Worm (Caenorhabditis elegans) whole organism, L2 larva: ENCODE data around the gene puf-7.

Source experiments
- C34F6.9 ChIP-seq: fragments of 150-350 bp; optimal IDR thresholded peaks from 2 replicates; lab custom pipeline; 2014; ENCODE audit warnings: missing biosample characterization, missing genetic modification characterization
- F13H6.1 ChIP-seq: sonication (generic microtip); optimal IDR thresholded peaks from 2 replicates; lab custom pipeline; 2016; ENCODE audit warnings: missing genetic modification characterization, missing compliant biosample characterization
- R02D3.7 ChIP-seq: fragments of 150-350 bp; optimal IDR thresholded peaks from 2 replicates; lab custom pipeline; 2014; ENCODE audit warnings: missing biosample characterization, missing genetic modification characterization
- Y55F3AM.14 ChIP-seq: fragments of 200-800 bp; sonication (Bioruptor generic); optimal IDR thresholded peaks from 2 replicates; lab custom pipeline; 2018; ENCODE audit warnings: mild to moderate bottlenecking, missing genetic modification characterization, missing compliant biosample characterization
- aly-2 ChIP-seq: fragments of 150-350 bp; optimal IDR thresholded peaks from 2 replicates; lab custom pipeline; 2014; ENCODE audit warnings: missing biosample characterization, missing genetic modification characterization
- ama-1 ChIP-seq: fragments of 150-350 bp; optimal IDR thresholded peaks from 2 replicates; lab custom pipeline; 2018; ENCODE audit warnings: inconsistent platforms
- ceh-16 ChIP-seq: fragments of 150-350 bp; optimal IDR thresholded peaks from 2 replicates; lab custom pipeline; 2014; ENCODE audit warnings: missing biosample characterization, missing genetic modification characterization
- ceh-82 ChIP-seq: fragments of 150-350 bp; optimal IDR thresholded peaks from 2 replicates; lab custom pipeline; 2014; ENCODE audit warnings: missing biosample characterization, missing genetic modification characterization
- crh-2 ChIP-seq: sonication (generic microtip); optimal IDR thresholded peaks from 2 replicates; lab custom pipeline; 2017; ENCODE audit warnings: missing biosample characterization, missing genetic modification characterization
- dmd-4 ChIP-seq: sonication (generic microtip); optimal IDR thresholded peaks from 2 replicates; lab custom pipeline; 2017; ENCODE audit warnings: missing biosample characterization, missing genetic modification characterization
- egl-27 ChIP-seq: sonication (generic microtip); optimal IDR thresholded peaks from 3 replicates; lab custom pipeline; 2017; ENCODE audit warnings: missing biosample characterization, missing genetic modification reagents, missing genetic modification characterization
- elt-3 ChIP-seq: sonication (generic microtip); optimal IDR thresholded peaks from 2 replicates; lab custom pipeline; 2017; ENCODE audit warnings: missing biosample characterization, missing genetic modification characterization
- fos-1 ChIP-seq: fragments of 150-350 bp; optimal IDR thresholded peaks from 2 replicates; lab custom pipeline; 2014; ENCODE audit warnings: missing biosample characterization, missing genetic modification characterization
- lin-11 ChIP-seq: fragments of 150-350 bp; sonication (generic microtip); optimal IDR thresholded peaks from 2 replicates; lab custom pipeline; 2014; ENCODE audit warnings: missing biosample characterization, missing genetic modification characterization, inconsistent platforms, mixed read lengths
- lin-13 ChIP-seq: fragments of 150-350 bp; optimal IDR thresholded peaks from 2 replicates; lab custom pipeline; 2014; ENCODE audit warnings: missing biosample characterization, missing genetic modification reagents, missing genetic modification characterization
- lsy-2 ChIP-seq, 2 experiments: fragments of 150-350 bp in 1 of 2; sonication (generic microtip) in 1 of 2; optimal IDR thresholded peaks; 2 replicates each; lab custom pipeline; 2014 to 2017; ENCODE audit warnings: missing biosample characterization in 2 of 2, missing genetic modification characterization in 2 of 2
- mab-5 ChIP-seq: fragments of 150-350 bp; optimal IDR thresholded peaks from 2 replicates; lab custom pipeline; 2014; ENCODE audit warnings: missing biosample characterization, missing genetic modification characterization
- mbf-1 ChIP-seq: sonication (generic microtip); optimal IDR thresholded peaks from 2 replicates; lab custom pipeline; 2017; ENCODE audit warnings: missing biosample characterization, missing genetic modification characterization
- mdl-1 ChIP-seq, 2 experiments: fragments of 150-350 bp in 1 of 2; sonication (generic microtip) in 1 of 2; optimal IDR thresholded peaks; 2 replicates each; lab custom pipeline; 2017; ENCODE audit warnings: missing biosample characterization in 2 of 2, missing genetic modification characterization in 2 of 2
- nhr-12 ChIP-seq: fragments of 150-350 bp; optimal IDR thresholded peaks from 2 replicates; lab custom pipeline; 2014; ENCODE audit warnings: missing biosample characterization, missing genetic modification characterization
- nhr-129 ChIP-seq: fragments of 150-350 bp; optimal IDR thresholded peaks from 2 replicates; lab custom pipeline; 2014; ENCODE audit warnings: missing biosample characterization, missing genetic modification characterization
- nhr-21 ChIP-seq: fragments of 150-350 bp; optimal IDR thresholded peaks from 2 replicates; lab custom pipeline; 2014; ENCODE audit warnings: missing biosample characterization, missing genetic modification characterization
- nhr-23 ChIP-seq: fragments of 150-350 bp; optimal IDR thresholded peaks from 2 replicates; lab custom pipeline; 2014; ENCODE audit warnings: missing biosample characterization, missing genetic modification reagents, missing genetic modification characterization
- nhr-237 ChIP-seq: fragments of 150-350 bp; optimal IDR thresholded peaks from 2 replicates; lab custom pipeline; 2014; ENCODE audit warnings: missing biosample characterization, missing genetic modification characterization
- nhr-25 ChIP-seq: fragments of 150-350 bp; sonication (generic microtip); optimal IDR thresholded peaks from 3 replicates; lab custom pipeline; 2014; ENCODE audit warnings: missing biosample characterization, missing genetic modification characterization
- nhr-77 ChIP-seq: fragments of 150-350 bp; optimal IDR thresholded peaks from 2 replicates; lab custom pipeline; 2014; ENCODE audit warnings: missing biosample characterization, missing genetic modification characterization
- peb-1 ChIP-seq: fragments of 150-350 bp; optimal IDR thresholded peaks from 2 replicates; lab custom pipeline; 2014; ENCODE audit warnings: missing biosample characterization, missing genetic modification characterization
- sem-4 ChIP-seq: fragments of 150-350 bp; optimal IDR thresholded peaks from 2 replicates; lab custom pipeline; 2014; ENCODE audit warnings: missing biosample characterization, missing genetic modification reagents, missing genetic modification characterization
- skn-1 ChIP-seq: sonication (generic microtip); optimal IDR thresholded peaks from 2 replicates; lab custom pipeline; 2017; ENCODE audit warnings: missing biosample characterization, missing genetic modification characterization
- sma-3 ChIP-seq: sonication (generic microtip); optimal IDR thresholded peaks from 2 replicates; lab custom pipeline; 2016; ENCODE audit warnings: missing genetic modification reagents, missing genetic modification characterization, missing compliant biosample characterization
- sma-9 ChIP-seq, 2 experiments: fragments of 150-350 bp in 1 of 2; sonication (generic microtip) in 1 of 2; optimal IDR thresholded peaks; 2 replicates each; lab custom pipeline; 2014 to 2016; ENCODE audit warnings: missing genetic modification characterization in 2 of 2, mild to moderate bottlenecking in 1 of 2, missing biosample characterization in 1 of 2, missing compliant biosample characterization in 1 of 2, missing genetic modification reagents in 1 of 2, moderate library complexity in 1 of 2
- snpc-4 ChIP-seq: fragments of 150-350 bp; optimal IDR thresholded peaks from 2 replicates; lab custom pipeline; 2014; ENCODE audit warnings: missing biosample characterization, missing genetic modification characterization
- unc-39 ChIP-seq: fragments of 150-350 bp; optimal IDR thresholded peaks from 2 replicates; lab custom pipeline; 2014; ENCODE audit warnings: missing biosample characterization, missing genetic modification characterization
- unc-62 ChIP-seq: fragments of 150-350 bp; optimal IDR thresholded peaks from 2 replicates; lab custom pipeline; 2014; ENCODE audit warnings: missing biosample characterization, missing genetic modification reagents, missing genetic modification characterization
- zag-1 ChIP-seq: fragments of 150-350 bp; optimal IDR thresholded peaks from 2 replicates; lab custom pipeline; 2014; ENCODE audit warnings: missing biosample characterization, missing genetic modification characterization
- ztf-11 ChIP-seq: sonication (generic microtip); optimal IDR thresholded peaks from 2 replicates; lab custom pipeline; 2017; ENCODE audit warnings: missing biosample characterization, missing genetic modification characterization
- ztf-4 ChIP-seq: fragments of 150-350 bp; optimal IDR thresholded peaks from 2 replicates; lab custom pipeline; 2014; ENCODE audit warnings: missing biosample characterization, missing genetic modification characterization

The puf-7 gene

ce11 chrIV:5469739-5470138, 16.8 kb upstream of the puf-7 start, which contains the start of gene rme-2:
rme-2 (plus strand) TSS chrIV:5470026.
- no peak for TF ChIP-seq peb-1 (tag; lab: Kevin White, UChicago)
- no peak for TF ChIP-seq lin-13 (GFP tag; lab: Kevin White, UChicago)
- no peak for TF ChIP-seq F13H6.1 (tag; lab: Kevin White, UChicago)
- TF ChIP-seq nhr-23: no peak
- no peak for TF ChIP-seq mab-5 (tag; lab: Kevin White, UChicago)
- TF ChIP-seq nhr-12 (tag; lab: Kevin White, UChicago): no peak
- no peak for TF ChIP-seq ztf-4 (tag; lab: Kevin White, UChicago)
- no peak for TF ChIP-seq snpc-4 (tag; lab: Kevin White, UChicago)
- no peak for TF ChIP-seq dmd-4 (tag; lab: Kevin White, UChicago)
- TF ChIP-seq aly-2: no peak
- no peak for TF ChIP-seq nhr-25 (tag; lab: Kevin White, UChicago)
- TF ChIP-seq sma-3: no peak
- TF ChIP-seq unc-39 (tag; lab: Kevin White, UChicago): no peak
- TF ChIP-seq sem-4: no peak

ce11 chrIV:5473098-5473497, 13.4 kb upstream of the puf-7 start:
- no peak for TF ChIP-seq crh-2 (tag; lab: Kevin White, UChicago)
- TF ChIP-seq ceh-16 (tag; lab: Kevin White, UChicago): no peak
- no peak for TF ChIP-seq skn-1
- no peak for TF ChIP-seq F13H6.1 (tag; lab: Kevin White, UChicago)
- no peak for TF ChIP-seq mbf-1
- no peak for TF ChIP-seq snpc-4 (tag; lab: Kevin White, UChicago)

ce11 chrIV:5476468-5476867, 10.0 kb upstream of the puf-7 start, which contains the start of gene T11F8.4:
T11F8.4 (minus strand) TSS chrIV:5476568.
- TF ChIP-seq nhr-21 (tag; lab: Kevin White, UChicago) (no peak), egl-27 (tag; lab: Kevin White, UChicago) (no peak), ama-1 (no peak), lin-11 (tag; lab: Kevin White, UChicago) (no peak), skn-1 (no peak), elt-3 (tag; lab: Kevin White, UChicago) (no peak), Y55F3AM.14 (GFP tag; lab: Kevin White, UChicago) (no peak), unc-62 (GFP tag; lab: Kevin White, UChicago) (no peak)

- TF ChIP-seq dmd-4 (tag; lab: Kevin White, UChicago): no peak
- no peak for TF ChIP-seq ztf-11 (tag; lab: Kevin White, UChicago)
- TF ChIP-seq lin-11 (tag; lab: Kevin White, UChicago): no peak
- no peak for TF ChIP-seq nhr-129 (tag; lab: Kevin White, UChicago)
- TF ChIP-seq nhr-77 (tag; lab: Kevin White, UChicago): no peak
- TF ChIP-seq crh-2 (tag; lab: Kevin White, UChicago): no peak
- no peak for TF ChIP-seq peb-1 (tag; lab: Kevin White, UChicago)
- TF ChIP-seq nhr-23: no peak
- no peak for TF ChIP-seq nhr-237 (tag; lab: Kevin White, UChicago)
- TF ChIP-seq mdl-1 (tag; optimal IDR thresholded peaks at IDR 0.05; lab: Kevin White, UChicago): no peak
- TF ChIP-seq sma-9 (GFP tag; optimal IDR thresholded peaks at IDR 0.05; lab: Kevin White, UChicago): no peak
- TF ChIP-seq sma-9 (tag; optimal IDR thresholded peaks at IDR 0.05; lab: Kevin White, UChicago): no peak
- TF ChIP-seq ceh-16 (tag; lab: Kevin White, UChicago): no peak
- no peak for TF ChIP-seq C34F6.9 (tag; lab: Kevin White, UChicago)
- TF ChIP-seq aly-2: no peak
- no peak for TF ChIP-seq nhr-25 (tag; lab: Kevin White, UChicago)
- no peak for TF ChIP-seq Y55F3AM.14 (GFP tag; lab: Kevin White, UChicago)
- TF ChIP-seq fos-1 (tag; lab: Kevin White, UChicago): no peak
- no peak for TF ChIP-seq elt-3 (tag; lab: Kevin White, UChicago)
- TF ChIP-seq ceh-82 (tag; lab: Kevin White, UChicago): no peak
Observed at ce11 chrIV:5479289-5479688, 7.2 kb upstream of the puf-7 start, which contains the start of gene T11F8.1. T11F8.1 (plus strand) TSS chrIV:5479589.

DNA sequence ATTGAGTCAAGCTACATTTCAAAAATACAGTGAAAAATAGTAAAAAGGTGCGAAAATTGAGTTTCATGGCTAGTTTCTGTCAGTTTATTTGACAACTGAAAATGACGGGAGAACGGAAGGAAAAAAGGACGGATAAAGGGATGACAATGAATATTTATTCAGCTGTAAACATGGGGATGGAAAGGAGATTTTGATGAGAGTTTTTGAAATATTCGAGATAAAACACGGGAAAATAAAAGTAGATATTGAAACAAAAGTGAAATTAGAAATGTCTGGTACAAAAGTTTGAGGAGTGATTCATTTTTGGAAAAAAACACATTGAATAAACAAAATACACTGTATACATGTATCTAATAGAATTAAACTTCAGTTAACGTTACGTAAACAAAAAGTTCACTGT, 4.3 kb upstream of the puf-7 start, which contains the start of gene T11F8.12:
Gene T11F8.12, minus strand, starts transcription at position 101 of the 400 bp plus-strand sequence.
- TF ChIP-seq dmd-4 (tag; lab: Kevin White, UChicago): no peak
- TF ChIP-seq ceh-16 (tag; lab: Kevin White, UChicago): no peak
- no peak for TF ChIP-seq ceh-82 (tag; lab: Kevin White, UChicago)
- TF ChIP-seq zag-1 (tag; lab: Kevin White, UChicago): no peak
- no peak for TF ChIP-seq lin-13 (GFP tag; lab: Kevin White, UChicago)
- TF ChIP-seq aly-2: no peak
- TF ChIP-seq skn-1: no peak
- no peak for TF ChIP-seq unc-62 (GFP tag; lab: Kevin White, UChicago)
- TF ChIP-seq snpc-4 (tag; lab: Kevin White, UChicago): no peak
- no peak for TF ChIP-seq nhr-77 (tag; lab: Kevin White, UChicago)
- no peak for TF ChIP-seq nhr-25 (tag; lab: Kevin White, UChicago)
- TF ChIP-seq R02D3.7 (tag; lab: Kevin White, UChicago): no peak
- TF ChIP-seq nhr-23: no peak
- no peak for TF ChIP-seq lin-11 (tag; lab: Kevin White, UChicago)
- no peak for TF ChIP-seq lsy-2 (tag; optimal IDR thresholded peaks at IDR 0.05; lab: Kevin White, UChicago)
